Worm (Caenorhabditis elegans): ENCODE data around the gene fntb-1.

fntb-1 gene

ce11 chrV:14446453-14446852 lies 998 bp upstream of the fntb-1 start:
- TF ChIP-seq ama-1 (optimal IDR thresholded peaks at IDR 0.05) (no peak), ets-4 (tag; optimal IDR thresholded peaks at IDR 0.05) (no peak), pqm-1 (tag; optimal IDR thresholded peaks at IDR 0.05) (no peak), hlh-8 (tag; optimal IDR thresholded peaks at IDR 0.05) (no peak), hlh-15 (tag; optimal IDR thresholded peaks at IDR 0.05) (no peak), ceh-9 (tag; optimal IDR thresholded peaks at IDR 0.05) (no peak), ceh-14 (tag; optimal IDR thresholded peaks at IDR 0.05) (no peak), dmd-4 (tag; optimal IDR thresholded peaks at IDR 0.05; ENCODE audit: borderline replicate concordance) (no peak), ceh-2 (tag; optimal IDR thresholded peaks at IDR 0.05) (no peak), K02D7.2 (tag; optimal IDR thresholded peaks at IDR 0.05) (no peak), nhr-11 (tag; optimal IDR thresholded peaks at IDR 0.05) (no peak), C38D4.7 (GFP tag; optimal IDR thresholded peaks at IDR 0.05) (no peak), unc-86 (tag; optimal IDR thresholded peaks at IDR 0.05) (no peak), ttx-3 (tag; optimal IDR thresholded peaks at IDR 0.05) (no peak), pax-1 (tag; optimal IDR thresholded peaks at IDR 0.05) (no peak), unc-3 (GFP tag; conservative IDR thresholded peaks at IDR 0.05) (no peak), unc-3 (tag; optimal IDR thresholded peaks at IDR 0.05) (no peak)

DNA sequence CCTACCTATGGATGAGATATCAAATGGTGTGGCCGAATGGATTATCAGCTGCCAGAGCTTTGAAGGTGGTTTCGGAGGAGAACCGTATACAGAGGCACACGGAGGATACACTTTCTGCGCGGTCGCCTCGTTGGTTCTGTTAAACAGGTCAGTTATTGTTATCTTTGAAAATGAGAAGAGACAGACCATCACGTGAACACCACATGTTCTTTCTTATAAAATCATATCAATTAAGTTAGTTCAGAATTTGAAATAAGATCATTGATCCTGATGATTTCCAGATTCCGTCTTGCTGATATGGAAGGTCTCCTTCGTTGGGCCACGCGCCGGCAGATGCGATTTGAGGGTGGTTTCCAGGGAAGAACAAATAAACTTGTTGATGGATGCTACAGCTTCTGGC lies 1.2 kb downstream of the fntb-1 start:
- no peak for TF ChIP-seq ceh-45 (GFP tag; IDR thresholded peaks at IDR 0.05)
- no peak for TF ChIP-seq unc-42 (tag; optimal IDR thresholded peaks at IDR 0.05)
- no peak for TF ChIP-seq sdc-2 (tag; optimal IDR thresholded peaks at IDR 0.05)
- no peak for TF ChIP-seq ceh-48 (tag; optimal IDR thresholded peaks at IDR 0.05)
- TF ChIP-seq pros-1 (tag; optimal IDR thresholded peaks at IDR 0.05), result no peak
- TF ChIP-seq ceh-34 (tag; optimal IDR thresholded peaks at IDR 0.05), result no peak
- no peak for TF ChIP-seq pag-3 (tag; optimal IDR thresholded peaks at IDR 0.05; ENCODE audit: borderline replicate concordance)
- no peak for TF ChIP-seq ceh-31 (tag; optimal IDR thresholded peaks at IDR 0.05)
- TF ChIP-seq fkh-6 (tag; optimal IDR thresholded peaks at IDR 0.05), result no peak
- no peak for TF ChIP-seq hlh-6 (tag; optimal IDR thresholded peaks at IDR 0.05)
- no peak for TF ChIP-seq ceh-14 (tag; optimal IDR thresholded peaks at IDR 0.05)
- TF ChIP-seq ttx-3 (tag; optimal IDR thresholded peaks at IDR 0.05), result no peak
- no peak for TF ChIP-seq unc-86 (tag; optimal IDR thresholded peaks at IDR 0.05)

ce11 chrV:14449397-14449796 lies 1.9 kb downstream of the fntb-1 start, which contains the start of gene F23B12.7:
F23B12.7 (plus strand) TSS chrV:14449697.
- TF ChIP-seq tbx-7 (tag; optimal IDR thresholded peaks at IDR 0.05), result no peak
- no peak for TF ChIP-seq C38D4.7 (GFP tag; optimal IDR thresholded peaks at IDR 0.05)
- no peak for TF ChIP-seq fkh-10 (GFP tag; optimal IDR thresholded peaks at IDR 0.05)
- TF ChIP-seq ttx-3 (tag; optimal IDR thresholded peaks at IDR 0.05), result no peak
- no peak for TF ChIP-seq sox-2 (GFP tag; IDR thresholded peaks at IDR 0.05)
- TF ChIP-seq lin-11 (tag; optimal IDR thresholded peaks at IDR 0.05), result no peak
- TF ChIP-seq nhr-232 (tag; optimal IDR thresholded peaks at IDR 0.05), result no peak
- TF ChIP-seq hlh-8 (tag; optimal IDR thresholded peaks at IDR 0.05), result no peak
- TF ChIP-seq ceh-19 (GFP tag; optimal IDR thresholded peaks at IDR 0.05), result no peak
- no peak for TF ChIP-seq fkh-6 (tag; optimal IDR thresholded peaks at IDR 0.05)
- no peak for TF ChIP-seq T23F11.4 (GFP tag; optimal IDR thresholded peaks at IDR 0.05)
- TF ChIP-seq unc-86 (tag; optimal IDR thresholded peaks at IDR 0.05), result no peak
- no peak for TF ChIP-seq ahr-1 (tag; optimal IDR thresholded peaks at IDR 0.05)
- no peak for TF ChIP-seq rnt-1 (tag; optimal IDR thresholded peaks at IDR 0.05)
- TF ChIP-seq ceh-30 (tag; optimal IDR thresholded peaks at IDR 0.05), result no peak

DNA sequence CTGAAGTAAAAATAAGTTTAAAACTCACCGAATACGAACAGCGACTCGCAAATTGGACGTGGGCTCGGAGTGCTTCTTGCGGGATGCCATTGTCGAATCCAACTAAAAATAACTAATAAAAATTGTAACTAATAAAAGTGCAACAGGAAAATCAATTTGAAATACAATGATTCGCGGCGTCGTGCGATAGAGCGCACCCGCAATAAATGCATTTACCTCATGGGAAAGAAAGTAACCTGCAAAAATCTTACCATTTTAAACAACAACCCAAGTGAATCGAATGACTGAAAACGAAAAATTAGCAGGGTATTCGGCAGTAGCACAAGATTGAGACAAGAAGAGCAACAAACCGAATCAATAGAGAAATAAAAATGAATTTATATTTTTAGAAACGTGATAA lies 9.2 kb downstream of the fntb-1 start, which contains the start of gene bmk-1:
TSS of gene bmk-1 (minus strand) at position 359 of the 400 bp plus-strand sequence.
- TF ChIP-seq ceh-48 (tag; optimal IDR thresholded peaks at IDR 0.05) (no peak), unc-42 (tag; optimal IDR thresholded peaks at IDR 0.05) (peak; percentile 48), ceh-31 (tag; optimal IDR thresholded peaks at IDR 0.05) (no peak), tbx-2 (tag; optimal IDR thresholded peaks at IDR 0.05) (no peak)
